Worm (Caenorhabditis elegans): ENCODE data around the gene idpc-2.

DNA sequence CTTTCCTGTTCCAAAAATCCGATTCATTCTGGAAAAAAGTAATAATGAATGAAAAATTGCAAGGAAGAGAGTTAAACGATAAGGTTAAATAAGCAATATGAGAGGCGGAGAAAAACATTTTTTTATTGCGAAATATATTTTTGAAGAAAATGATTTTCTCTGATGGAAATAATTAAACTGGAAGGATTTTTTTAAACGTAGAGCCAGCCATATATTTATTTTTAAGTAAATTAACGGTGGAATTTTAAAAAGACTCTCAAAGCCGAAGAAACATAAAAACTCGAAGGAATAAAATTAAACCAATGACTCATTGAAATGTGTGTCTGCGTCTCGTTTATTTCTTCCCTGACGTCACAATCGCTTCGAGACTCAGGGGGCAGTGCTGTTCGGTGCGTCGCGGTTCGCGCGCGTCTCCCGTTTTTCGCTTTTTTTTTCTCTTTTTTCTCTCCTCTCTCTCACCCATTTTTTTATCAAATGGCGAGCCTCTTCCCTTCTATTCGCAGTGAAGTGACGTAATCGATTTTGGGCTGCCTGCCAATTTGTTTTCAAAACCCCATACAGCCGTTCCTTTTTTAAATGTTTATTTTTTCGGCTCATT lies 14.9 kb downstream of the idpc-2 start, which contains the start of gene vps-60:
- TF ChIP-seq ama-1 (optimal IDR thresholded peaks at IDR 0.05) = no peak
- TF ChIP-seq B0310.2 (tag; optimal IDR thresholded peaks at IDR 0.05) = no peak
- TF ChIP-seq flt-1 (GFP tag; IDR thresholded peaks at IDR 0.05) = peak; percentile 44; the same call in 1 of the 2 replicates
- TF ChIP-seq tra-4 (tag; optimal IDR thresholded peaks at IDR 0.05) = no peak
- TF ChIP-seq tbx-11 (GFP tag; IDR thresholded peaks at IDR 0.05) = no peak

Data from whole organism, early embryonic.